Fruit fly (Drosophila melanogaster) whole organism, embryonic: ENCODE data around the gene Chd1.

Experiments
- BEAF-32 ChIP-seq: fragments of 200-800 bp; sonication (Bioruptor generic); optimal IDR thresholded peaks from 3 replicates; lab custom pipeline; 2017; ENCODE audit warnings: missing biosample characterization, missing genetic modification characterization, mild to moderate bottlenecking, moderate library complexity, missing genetic modification reagents
- CG10959 ChIP-seq: fragments of 200-800 bp; sonication (Bioruptor generic); IDR thresholded peaks from 2 replicates; pipeline ENCODE4 v1.3.6; 2022; ENCODE audit warnings: missing biosample characterization, missing genetic modification characterization
- CG11093 ChIP-seq: fragments of 200-800 bp; sonication (Bioruptor generic); IDR thresholded peaks from 3 replicates; pipeline ENCODE4 v1.3.6; 2022; ENCODE audit warnings: missing biosample characterization, missing genetic modification characterization
- CG11695 ChIP-seq: fragments of 200-800 bp; sonication (Bioruptor generic); IDR thresholded peaks from 3 replicates; pipeline ENCODE4 v1.3.6; 2022; ENCODE audit warnings: missing biosample characterization, missing genetic modification characterization
- CG11696 ChIP-seq: fragments of 200-800 bp; sonication (Bioruptor generic); IDR thresholded peaks from 2 replicates; pipeline ENCODE4 v1.3.6; 2022; ENCODE audit warnings: missing biosample characterization, missing genetic modification characterization
- CG12155 ChIP-seq: fragments of 200-800 bp; sonication (Bioruptor generic); optimal IDR thresholded peaks from 3 replicates; lab custom pipeline; 2016; ENCODE audit warnings: missing biosample characterization, missing genetic modification characterization
- CG1233 ChIP-seq: fragments of 200-800 bp; sonication (Bioruptor generic); optimal IDR thresholded peaks from 4 replicates; lab custom pipeline; 2018; ENCODE audit warnings: missing biosample characterization, mild to moderate bottlenecking, missing genetic modification characterization
- CG12659 ChIP-seq: fragments of 200-800 bp; sonication (Bioruptor generic); optimal IDR thresholded peaks from 3 replicates; lab custom pipeline; 2017; ENCODE audit warnings: mild to moderate bottlenecking, missing biosample characterization, missing genetic modification reagents, missing genetic modification characterization
- CG14014 ChIP-seq: fragments of 200-800 bp; sonication (Bioruptor generic); IDR thresholded peaks from 2 replicates; pipeline ENCODE4 v1.3.6; 2022; ENCODE audit warnings: missing biosample characterization, missing genetic modification characterization
- CG15011 ChIP-seq: fragments of 200-800 bp; sonication (Bioruptor generic); optimal IDR thresholded peaks from 3 replicates; lab custom pipeline; 2018; ENCODE audit warnings: missing biosample characterization, mild to moderate bottlenecking, missing genetic modification characterization
- CG15269 ChIP-seq: fragments of 200-800 bp; sonication (Bioruptor generic); optimal IDR thresholded peaks from 2 replicates; lab custom pipeline; 2018; ENCODE audit warnings: missing biosample characterization, mild to moderate bottlenecking, missing genetic modification characterization, moderate library complexity
- CG15479 ChIP-seq: fragments of 200-800 bp; sonication (Bioruptor generic); optimal IDR thresholded peaks from 3 replicates; lab custom pipeline; 2019; ENCODE audit warnings: missing biosample characterization, mild to moderate bottlenecking, missing genetic modification characterization, moderate library complexity
- CG16813 ChIP-seq: fragments of 200-800 bp; sonication (Bioruptor generic); IDR thresholded peaks from 3 replicates; pipeline ENCODE4 v1.3.6; 2022; ENCODE audit warnings: missing biosample characterization, missing genetic modification characterization; ENCODE audit not compliant: partially characterized antibody
- CG17328 ChIP-seq: fragments of 200-800 bp; sonication (Bioruptor generic); IDR thresholded peaks from 2 replicates; pipeline ENCODE4 v1.3.6; 2022; ENCODE audit warnings: missing biosample characterization, missing genetic modification characterization
- CG2199 ChIP-seq: fragments of 200-800 bp; sonication (Bioruptor generic); IDR thresholded peaks from 3 replicates; pipeline ENCODE4 v1.3.6; 2022; ENCODE audit warnings: missing biosample characterization, missing genetic modification characterization
- CG30020 ChIP-seq: fragments of 200-800 bp; optimal IDR thresholded peaks from 2 replicates; lab custom pipeline; 2019; ENCODE audit warnings: missing biosample characterization, mild to moderate bottlenecking, missing genetic modification characterization, moderate library complexity
- CG30431 ChIP-seq: fragments of 200-800 bp; sonication (Bioruptor generic); optimal IDR thresholded peaks from 2 replicates; lab custom pipeline; 2017; ENCODE audit warnings: missing biosample characterization, missing genetic modification characterization
- CG33213 ChIP-seq: fragments of 200-800 bp; sonication (Bioruptor generic); optimal IDR thresholded peaks from 3 replicates; lab custom pipeline; 2016; ENCODE audit warnings: missing biosample characterization, missing genetic modification characterization
- CG42726 ChIP-seq: fragments of 200-800 bp; sonication (Bioruptor generic); IDR thresholded peaks from 2 replicates; pipeline ENCODE4 v1.3.6; 2022; ENCODE audit warnings: missing biosample characterization, missing genetic modification characterization; ENCODE audit not compliant: partially characterized antibody
- CG6654 ChIP-seq: fragments of 200-800 bp; sonication (Bioruptor generic); optimal IDR thresholded peaks from 2 replicates; lab custom pipeline; 2017; ENCODE audit warnings: missing biosample characterization, mild to moderate bottlenecking, missing genetic modification characterization
- CG6689 ChIP-seq: fragments of 200-800 bp; sonication (Bioruptor generic); IDR thresholded peaks from 2 replicates; pipeline ENCODE4 v1.3.6; 2022; ENCODE audit warnings: missing biosample characterization, missing genetic modification characterization
- CG9215 ChIP-seq: fragments of 200-800 bp; sonication (Bioruptor generic); IDR thresholded peaks from 2 replicates; pipeline ENCODE4 v1.3.6; 2022; ENCODE audit warnings: missing biosample characterization, missing genetic modification characterization
- E2f1 ChIP-seq: fragments of 200-800 bp; sonication (Bioruptor generic); IDR thresholded peaks from 2 replicates; pipeline ENCODE4 v1.3.6; 2022; ENCODE audit warnings: missing biosample characterization, missing genetic modification characterization
- HHEX ChIP-seq: fragments of 200-800 bp; sonication (Bioruptor generic); optimal IDR thresholded peaks from 3 replicates; lab custom pipeline; 2017; ENCODE audit warnings: missing biosample characterization, mild to moderate bottlenecking, missing genetic modification characterization, missing genetic modification reagents
- HLH54F ChIP-seq: fragments of 200-800 bp; sonication (Bioruptor generic); optimal IDR thresholded peaks from 3 replicates; lab custom pipeline; 2016; ENCODE audit warnings: missing biosample characterization, missing genetic modification characterization
- HLHmδ ChIP-seq: fragments of 200-800 bp; sonication (Bioruptor generic); optimal IDR thresholded peaks from 2 replicates; lab custom pipeline; 2018; ENCODE audit warnings: missing biosample characterization, mild to moderate bottlenecking, missing genetic modification characterization, moderate library complexity
- Hand ChIP-seq: fragments of 200-800 bp; sonication (Bioruptor generic); optimal IDR thresholded peaks from 2 replicates; lab custom pipeline; 2017; ENCODE audit warnings: mild to moderate bottlenecking, missing biosample characterization, missing genetic modification reagents, missing genetic modification characterization
- Hr51 ChIP-seq, 2 experiments: fragments of 200-800 bp; sonication (Bioruptor generic); optimal IDR thresholded peaks; 2 replicates in 1 of 2; 3 replicates in 1 of 2; lab custom pipeline; 2016 to 2018; ENCODE audit warnings: missing biosample characterization in 2 of 2, missing genetic modification characterization in 2 of 2, mild to moderate bottlenecking in 1 of 2, moderate library complexity in 1 of 2
- Scr ChIP-seq: fragments of 200-800 bp; sonication (Bioruptor generic); IDR thresholded peaks from 2 replicates; pipeline ENCODE4 v1.3.6; 2022; ENCODE audit warnings: missing biosample characterization, missing genetic modification characterization; ENCODE audit not compliant: partially characterized antibody
- Tbp ChIP-seq: fragments of >200 bp; optimal IDR thresholded peaks from 2 replicates; lab custom pipeline; 2018; ENCODE audit warnings: missing biosample characterization, missing genetic modification characterization
- cad ChIP-seq: fragments of >200 bp; optimal IDR thresholded peaks from 2 replicates; lab custom pipeline; 2017; ENCODE audit warnings: missing biosample characterization, missing genetic modification characterization
- esg ChIP-seq: fragments of 200-800 bp; sonication (Bioruptor generic); conservative IDR thresholded peaks from 2 replicates; pipeline ENCODE4 v1.3.6; 2022; ENCODE audit warnings: missing biosample characterization, missing genetic modification characterization
- h ChIP-seq: fragments of >200 bp; optimal IDR thresholded peaks from 2 replicates; lab custom pipeline; 2017
- hbn ChIP-seq: fragments of 200-800 bp; sonication (Bioruptor generic); IDR thresholded peaks from 2 replicates; pipeline ENCODE4 v1.3.6; 2022; ENCODE audit warnings: missing biosample characterization, missing genetic modification characterization; ENCODE audit not compliant: partially characterized antibody
- knrl ChIP-seq: fragments of 200-800 bp; sonication (Bioruptor generic); IDR thresholded peaks from 3 replicates; pipeline ENCODE4 v1.3.6; 2022; ENCODE audit warnings: missing biosample characterization, missing genetic modification characterization; ENCODE audit not compliant: partially characterized antibody
- lab ChIP-seq: fragments of 200-800 bp; sonication (Bioruptor generic); optimal IDR thresholded peaks from 3 replicates; lab custom pipeline; 2017; ENCODE audit warnings: missing biosample characterization, missing genetic modification characterization, mild to moderate bottlenecking, moderate library complexity, missing genetic modification reagents
- lilli ChIP-seq: fragments of 200-800 bp; sonication (Bioruptor generic); optimal IDR thresholded peaks from 3 replicates; lab custom pipeline; 2016; ENCODE audit warnings: missing biosample characterization, missing genetic modification characterization
- lov ChIP-seq, 2 experiments: fragments of 200-800 bp in 1 of 2; fragments of >200 bp in 1 of 2; sonication (Bioruptor generic) in 1 of 2; IDR thresholded peaks in 1 of 2; optimal IDR thresholded peaks in 1 of 2; 2 replicates in 1 of 2; 3 replicates in 1 of 2; pipeline versions ENCODE4 v1.3.6 to Lab custom; 2017 to 2022; ENCODE audit warnings: missing biosample characterization in 1 of 2, missing genetic modification characterization in 1 of 2
- org-1 ChIP-seq: fragments of 200-800 bp; sonication (Bioruptor generic); optimal IDR thresholded peaks from 2 replicates; lab custom pipeline; 2017; ENCODE audit warnings: missing biosample characterization, missing genetic modification characterization
- phol ChIP-seq: fragments of 200-800 bp; sonication (Bioruptor generic); optimal IDR thresholded peaks from 3 replicates; lab custom pipeline; 2018; ENCODE audit warnings: missing biosample characterization, mild to moderate bottlenecking, missing genetic modification characterization, moderate library complexity
- run ChIP-seq: fragments of 200-800 bp; sonication (Bioruptor generic); optimal IDR thresholded peaks from 3 replicates; lab custom pipeline; 2018; ENCODE audit warnings: missing biosample characterization, mild to moderate bottlenecking, missing genetic modification characterization
- sd ChIP-seq: fragments of 200-800 bp; sonication (Bioruptor generic); optimal IDR thresholded peaks from 3 replicates; lab custom pipeline; 2018; ENCODE audit warnings: missing biosample characterization, mild to moderate bottlenecking, missing genetic modification characterization, moderate library complexity
- sens ChIP-seq: fragments of 200-800 bp; sonication (Bioruptor generic); peaks from one replicate; lab custom pipeline; 2016; ENCODE audit warnings: missing biosample characterization, missing genetic modification characterization
- sna ChIP-seq: fragments of 200-800 bp; sonication (Bioruptor generic); IDR thresholded peaks from 2 replicates; pipeline ENCODE4 v1.3.6; 2022; ENCODE audit warnings: missing biosample characterization, missing genetic modification characterization; ENCODE audit not compliant: partially characterized antibody
- stwl ChIP-seq: fragments of 200-800 bp; sonication (Bioruptor generic); optimal IDR thresholded peaks from 3 replicates; lab custom pipeline; 2018; ENCODE audit warnings: missing biosample characterization, mild to moderate bottlenecking, missing genetic modification characterization, moderate library complexity
- sug ChIP-seq: fragments of 200-800 bp; optimal IDR thresholded peaks from 2 replicates; lab custom pipeline; 2019; ENCODE audit warnings: missing biosample characterization, mild to moderate bottlenecking, missing genetic modification characterization, moderate library complexity
- twi ChIP-seq: fragments of 200-800 bp; optimal IDR thresholded peaks from 2 replicates; lab custom pipeline; 2019; ENCODE audit warnings: missing biosample characterization, mild to moderate bottlenecking, missing genetic modification characterization, moderate library complexity

The Chd1 gene

dm6 chr2L:2945438-2946220, 41.9 kb downstream of the Chd1 start:
- TF ChIP-seq CG33213 (GFP tag; lab: Kevin White, UChicago): no peak
- TF ChIP-seq HLHmδ (GFP tag; lab: Kevin White, UChicago): no peak
- no peak for TF ChIP-seq CG30020
- peak; percentile 6 for TF ChIP-seq stwl (tag; lab: Kevin White, UChicago)
- 0 out of 2 replicates have a peak, but pooled peaks have one; percentile 14 for TF ChIP-seq Scr (GFP tag; lab: Robert Waterston, UW)
- TF ChIP-seq esg (GFP tag; lab: Robert Waterston, UW): no peak
- no peak for TF ChIP-seq phol
- TF ChIP-seq E2f1 (GFP tag; lab: Robert Waterston, UW): no peak
- peak; percentile 40; the same call in 1 of the 3 replicates for TF ChIP-seq knrl (GFP tag; lab: Robert Waterston, UW)
- no peak for TF ChIP-seq CG15011 (GFP tag; lab: Kevin White, UChicago)
- TF ChIP-seq h (lab: Kevin White, UChicago): no peak
- TF ChIP-seq CG16813 (GFP tag; lab: Robert Waterston, UW): 0 out of 3 replicates have a peak, but pooled peaks have one; percentile 25
- peak; percentile 89 for TF ChIP-seq CG11696 (GFP tag; lab: Robert Waterston, UW)
- peak; percentile 98 for TF ChIP-seq CG6654 (GFP tag; lab: Kevin White, UChicago)
- TF ChIP-seq CG9215: no peak
- peak; percentile 52 for TF ChIP-seq sens (GFP tag; lab: Kevin White, UChicago)
- TF ChIP-seq sna (GFP tag; lab: Robert Waterston, UW): no peak
- peak; percentile 73 for TF ChIP-seq Tbp
- peak; percentile 95 for TF ChIP-seq cad (GFP tag; lab: Kevin White, UChicago)
- TF ChIP-seq CG1233 (GFP tag; lab: Kevin White, UChicago): no peak
- TF ChIP-seq, all 482 proteins: peak for 9

dm6 chr2L:2944509-2944908, 43.0 kb downstream of the Chd1 start:
- no peak for TF ChIP-seq HLHmδ (GFP tag; lab: Kevin White, UChicago)
- TF ChIP-seq CG10959 (GFP tag; lab: Robert Waterston, UW): no peak
- no peak for TF ChIP-seq CG30431 (GFP tag; lab: Kevin White, UChicago)
- TF ChIP-seq CG11695 (GFP tag; lab: Robert Waterston, UW): 0 out of 3 replicates have a peak, but pooled peaks have one; percentile 17
- no peak for TF ChIP-seq BEAF-32
- no peak for TF ChIP-seq sug (tag; lab: Kevin White, UChicago)
- TF ChIP-seq CG2199 (GFP tag; lab: Robert Waterston, UW): no peak
- no peak for TF ChIP-seq CG11093 (GFP tag; lab: Robert Waterston, UW)
- no peak for TF ChIP-seq CG42726
- no peak for TF ChIP-seq CG14014 (GFP tag; lab: Robert Waterston, UW)
- no peak for TF ChIP-seq hbn
- TF ChIP-seq sd: no peak
- TF ChIP-seq CG15479: no peak
- peak; percentile 18 for TF ChIP-seq Hand (GFP tag; lab: Kevin White, UChicago)
- TF ChIP-seq lab: peak; percentile 74
- TF ChIP-seq CG17328 (GFP tag; lab: Robert Waterston, UW): 0 out of 2 replicates have a peak, but pooled peaks have one; percentile 5
- TF ChIP-seq CG12155: no peak
- TF ChIP-seq CG6689 (GFP tag; lab: Robert Waterston, UW): 0 out of 2 replicates have a peak, but pooled peaks have one; percentile 8
- TF ChIP-seq CG12659 (GFP tag; lab: Kevin White, UChicago): no peak
- TF ChIP-seq lov (optimal IDR thresholded peaks at IDR 0.05; lab: Kevin White, UChicago): no peak
- no peak for TF ChIP-seq lov (GFP tag; IDR thresholded peaks at IDR 0.05; lab: Robert Waterston, UW)
- no peak for TF ChIP-seq CG15269 (tag; lab: Kevin White, UChicago)
- TF ChIP-seq org-1 (GFP tag; lab: Kevin White, UChicago): no peak
- peak; percentile 76 for TF ChIP-seq lilli (GFP tag; lab: Kevin White, UChicago)
- TF ChIP-seq HHEX: peak; percentile 10
- TF ChIP-seq sens (GFP tag; lab: Kevin White, UChicago): peak; percentile 78
- TF ChIP-seq run (tag; lab: Kevin White, UChicago): no peak
- peak in 1 of 2 experiments; percentile 23 for TF ChIP-seq Hr51 (GFP tag; optimal IDR thresholded peaks at IDR 0.05; lab: Kevin White, UChicago)
- no peak for TF ChIP-seq HLH54F (GFP tag; lab: Kevin White, UChicago)
- no peak for TF ChIP-seq twi (tag; lab: Kevin White, UChicago)
